Worm (Caenorhabditis elegans): ENCODE results near the gene grl-2.

Gene grl-2

ce11 chrV:12944775-12945174 lies at the start of gene grl-2:
grl-2 (plus strand) TSS chrV:12945075.
- TF ChIP-seq nhr-85 (tag) (peak; percentile 62), aha-1 (tag; optimal IDR thresholded peaks at IDR 0.05) (no peak), Y116A8C.19 (tag; optimal IDR thresholded peaks at IDR 0.05; ENCODE audit: borderline replicate concordance) (no peak)

- no peak for TF ChIP-seq jun-1 (tag; optimal IDR thresholded peaks at IDR 0.05)
- peak; percentile 57 for TF ChIP-seq dsc-1 (tag; optimal IDR thresholded peaks at IDR 0.05)
- TF ChIP-seq F16B12.6 (tag; optimal IDR thresholded peaks at IDR 0.05) = no peak
These were observed 49.1 kb upstream of the grl-2 start, which contains the start of gene ttbk-7 for ce11 chrV:12895772-12896171. ttbk-7 (minus strand) TSS chrV:12895872.

- TF ChIP-seq nhr-77 (tag; optimal IDR thresholded peaks at IDR 0.05) (no peak), rnt-1 (tag; optimal IDR thresholded peaks at IDR 0.05) (peak; percentile 55), dsc-1 (tag; optimal IDR thresholded peaks at IDR 0.05) (peak; percentile 20), unc-130 (tag; optimal IDR thresholded peaks at IDR 0.05) (no peak), nhr-71 (tag; optimal IDR thresholded peaks at IDR 0.05) (peak; percentile 24), lin-14 (GFP tag; optimal IDR thresholded peaks at IDR 0.05) (peak; percentile 9), sox-4 (tag; optimal IDR thresholded peaks at IDR 0.05) (no peak)
These were observed 48.0 kb upstream of the grl-2 start for ce11 chrV:12896850-12897249.

DNA sequence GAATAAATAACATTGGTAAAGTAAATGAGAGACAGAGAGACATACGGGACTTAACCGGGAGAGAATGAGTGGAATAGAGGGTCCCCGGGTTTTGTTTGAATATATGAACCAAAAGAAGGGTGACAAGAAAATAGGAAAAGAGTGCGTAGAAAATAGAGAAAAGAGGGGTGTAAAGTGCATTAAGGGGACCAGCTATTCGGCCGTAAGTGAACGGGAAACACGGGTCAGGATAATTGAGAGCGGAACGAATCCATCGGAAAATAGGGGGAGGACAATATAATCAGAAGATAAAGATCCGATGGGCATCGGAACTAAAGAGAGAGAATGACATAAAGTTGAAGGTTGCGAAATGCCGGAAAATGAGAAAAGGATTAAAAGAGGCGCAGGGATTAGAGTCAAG lies 47.5 kb upstream of the grl-2 start:
- no peak for TF ChIP-seq lsy-2 (tag; optimal IDR thresholded peaks at IDR 0.05)
- TF ChIP-seq unc-30 (tag; optimal IDR thresholded peaks at IDR 0.05) = no peak
- no peak for TF ChIP-seq nhr-237 (tag; optimal IDR thresholded peaks at IDR 0.05)
- TF ChIP-seq hpl-2 (GFP tag; optimal IDR thresholded peaks at IDR 0.05) = no peak
- no peak for TF ChIP-seq nhr-71 (tag; optimal IDR thresholded peaks at IDR 0.05)
- TF ChIP-seq elt-2 (tag; optimal IDR thresholded peaks at IDR 0.05) = no peak
- TF ChIP-seq grh-1 (GFP tag; IDR thresholded peaks at IDR 0.05) = no peak
- TF ChIP-seq lir-3 (tag; optimal IDR thresholded peaks at IDR 0.05; ENCODE audit: poor library complexity) = no peak

ce11 chrV:12898583-12899232 lies 46.2 kb upstream of the grl-2 start:
- TF ChIP-seq snu-23 (GFP tag; optimal IDR thresholded peaks at IDR 0.05) (no peak), ceh-82 (tag; optimal IDR thresholded peaks at IDR 0.05) (peak in 1 of 3 experiments; percentile 12), ceh-88 (GFP tag; IDR thresholded peaks at IDR 0.05) (no peak), pax-3 (tag; optimal IDR thresholded peaks at IDR 0.05) (peak; percentile 32), egl-13 (tag; optimal IDR thresholded peaks at IDR 0.05) (peak; percentile 8), efl-1 (optimal IDR thresholded peaks at IDR 0.05) (no peak), efl-1 (GFP tag; optimal IDR thresholded peaks at IDR 0.05 in 1 of 2) (peak in 1 of 2 experiments; percentile 60), C04F5.9 (tag; optimal IDR thresholded peaks at IDR 0.05) (no peak), lin-14 (GFP tag; optimal IDR thresholded peaks at IDR 0.05) (peak; percentile 41), ceh-63 (GFP tag; optimal IDR thresholded peaks at IDR 0.05) (peak; percentile 13), dsc-1 (tag; optimal IDR thresholded peaks at IDR 0.05) (peak; percentile 33), grh-1 (GFP tag; IDR thresholded peaks at IDR 0.05) (no peak)

ce11 chrV:12901301-12901700 lies 43.6 kb upstream of the grl-2 start:
- TF ChIP-seq fkh-10 (GFP tag; optimal IDR thresholded peaks at IDR 0.05) = peak; percentile 60
- TF ChIP-seq blmp-1 (tag; optimal IDR thresholded peaks at IDR 0.05) = peak; percentile 64
- no peak for TF ChIP-seq xbp-1 (tag; optimal IDR thresholded peaks at IDR 0.05)
- TF ChIP-seq lin-14 (GFP tag; optimal IDR thresholded peaks at IDR 0.05) = peak; percentile 66
- TF ChIP-seq mab-9 (GFP tag; IDR thresholded peaks at IDR 0.05) = 0 out of 2 replicates have a peak, but pooled peaks have one; percentile 19
- no peak for TF ChIP-seq ets-5 (GFP tag; IDR thresholded peaks at IDR 0.05)
- no peak for TF ChIP-seq mep-1 (tag; optimal IDR thresholded peaks at IDR 0.05)
